Worm (Caenorhabditis elegans): ENCODE results near the gene F46C5.1.

Gene F46C5.1

DNA sequence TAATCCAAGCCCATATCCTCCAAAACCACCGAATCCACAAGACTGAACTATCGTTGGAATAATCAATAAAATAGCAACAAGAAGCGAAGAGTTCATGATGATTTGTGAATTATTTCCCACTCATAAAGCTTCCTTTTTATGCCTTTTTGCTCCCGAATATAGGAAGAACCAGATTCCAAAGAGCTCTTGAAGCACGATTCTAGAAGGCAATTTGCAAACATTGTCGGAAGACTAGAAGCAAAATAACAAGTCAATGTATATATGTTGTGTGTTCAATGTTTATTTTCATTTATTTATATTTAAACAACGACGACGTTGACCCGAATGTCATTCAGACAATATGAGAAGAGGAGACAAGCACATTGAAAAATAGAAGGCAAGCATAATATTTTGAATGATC, 28.4 kb downstream of the F46C5.1 start, which contains the start of gene idpa-2:
TSS of gene idpa-2 (minus strand) at position 101 of the 400 bp plus-strand sequence.
- TF ChIP-seq hmbx-1 (tag; optimal IDR thresholded peaks at IDR 0.05): no peak
- TF ChIP-seq sea-1 (GFP tag; conservative IDR thresholded peaks at IDR 0.05): no peak
- no peak for TF ChIP-seq hmg-4 (GFP tag; optimal IDR thresholded peaks at IDR 0.05)
- TF ChIP-seq F13C5.2 (tag; optimal IDR thresholded peaks at IDR 0.05): no peak
- TF ChIP-seq ceh-13 (GFP tag; optimal IDR thresholded peaks at IDR 0.05): no peak
- no peak for TF ChIP-seq B0310.2 (tag; optimal IDR thresholded peaks at IDR 0.05)
- no peak for TF ChIP-seq hnd-1 (tag; optimal IDR thresholded peaks at IDR 0.05)
- no peak for TF ChIP-seq ets-7 (tag; optimal IDR thresholded peaks at IDR 0.05)
- no peak for TF ChIP-seq pes-1 (GFP tag; IDR thresholded peaks at IDR 0.05)

DNA sequence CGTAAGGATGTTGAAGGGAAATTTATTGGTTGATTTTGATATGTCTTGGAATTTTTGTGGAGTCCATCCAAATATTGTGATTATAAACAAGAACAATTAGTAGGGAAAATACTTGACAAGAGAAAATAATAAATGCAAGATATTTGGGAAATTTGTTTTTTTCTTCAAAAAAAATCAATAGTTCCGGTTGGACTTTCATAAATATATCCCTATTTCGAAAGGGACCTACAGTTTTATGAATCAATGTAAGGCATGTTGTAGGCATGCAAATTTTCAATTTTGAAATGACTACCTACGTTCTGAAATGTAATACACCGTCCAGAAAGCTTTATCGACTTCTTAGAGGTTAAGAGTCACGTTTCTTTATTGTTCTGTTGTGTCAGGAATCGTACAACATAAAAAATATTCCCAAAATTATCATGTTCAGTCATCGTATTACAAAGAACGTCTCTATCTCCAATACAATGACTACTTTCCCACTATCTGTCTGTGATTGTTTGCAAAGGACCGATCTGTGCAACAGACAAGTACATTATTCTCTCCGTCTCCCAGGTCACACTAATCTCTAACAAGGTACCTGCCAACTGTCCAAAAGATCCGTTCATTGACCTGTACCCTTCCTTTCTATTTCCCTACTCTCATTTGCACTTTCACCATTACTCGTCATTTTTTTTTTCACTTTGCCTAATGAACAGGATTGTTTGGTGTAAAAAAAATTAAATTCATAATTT, 31.0 kb downstream of the F46C5.1 start, which contains the start of gene F07H5.13:
TSS of gene F07H5.13 (plus strand) at position 730 of the 731 bp plus-strand sequence.
- TF ChIP-seq aly-1 (tag; optimal IDR thresholded peaks at IDR 0.05) (peak; percentile 31), ama-1 (optimal IDR thresholded peaks at IDR 0.05) (peak; percentile 50), ets-7 (tag; optimal IDR thresholded peaks at IDR 0.05) (no peak), hnd-1 (tag; optimal IDR thresholded peaks at IDR 0.05) (peak; percentile 19), flt-1 (GFP tag; IDR thresholded peaks at IDR 0.05) (no peak), hmbx-1 (tag; optimal IDR thresholded peaks at IDR 0.05) (no peak), B0310.2 (tag; optimal IDR thresholded peaks at IDR 0.05) (peak; percentile 48), hmg-4 (GFP tag; optimal IDR thresholded peaks at IDR 0.05) (peak; percentile 48), ceh-36 (tag; optimal IDR thresholded peaks at IDR 0.05) (no peak), tbx-37 (GFP tag; conservative IDR thresholded peaks at IDR 0.05) (no peak), tbx-11 (GFP tag; IDR thresholded peaks at IDR 0.05) (no peak), sea-1 (GFP tag; conservative IDR thresholded peaks at IDR 0.05) (no peak; the same call in 1 of the 2 replicates), F13C5.2 (tag; optimal IDR thresholded peaks at IDR 0.05) (no peak), scrt-1 (GFP tag; IDR thresholded peaks at IDR 0.05) (no peak), pes-1 (GFP tag; IDR thresholded peaks at IDR 0.05) (no peak), ceh-13 (GFP tag; optimal IDR thresholded peaks at IDR 0.05) (no peak), tra-4 (tag; optimal IDR thresholded peaks at IDR 0.05) (no peak)

DNA sequence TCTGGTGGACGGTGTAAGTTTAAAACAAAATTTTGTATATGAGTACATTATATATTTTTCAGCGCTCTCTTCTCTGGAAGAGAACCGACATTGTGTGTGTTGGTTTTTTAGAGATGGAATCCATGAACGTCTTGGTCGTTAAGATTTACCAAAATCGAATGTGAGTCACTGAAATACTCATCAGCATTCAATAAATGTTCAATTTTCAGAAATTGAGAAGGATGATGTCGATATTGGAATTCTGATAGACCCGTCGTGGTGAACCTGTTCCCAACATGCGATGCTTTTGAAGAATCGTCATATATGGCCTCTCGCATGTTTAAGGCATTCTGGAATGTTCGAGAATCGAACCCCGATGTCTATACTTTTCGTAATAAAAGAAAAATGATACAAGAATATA, 32.2 kb downstream of the F46C5.1 start:
- TF ChIP-seq hnd-1 (tag; optimal IDR thresholded peaks at IDR 0.05) (no peak), ceh-13 (GFP tag; optimal IDR thresholded peaks at IDR 0.05) (no peak), ama-1 (optimal IDR thresholded peaks at IDR 0.05) (peak; percentile 19)

DNA sequence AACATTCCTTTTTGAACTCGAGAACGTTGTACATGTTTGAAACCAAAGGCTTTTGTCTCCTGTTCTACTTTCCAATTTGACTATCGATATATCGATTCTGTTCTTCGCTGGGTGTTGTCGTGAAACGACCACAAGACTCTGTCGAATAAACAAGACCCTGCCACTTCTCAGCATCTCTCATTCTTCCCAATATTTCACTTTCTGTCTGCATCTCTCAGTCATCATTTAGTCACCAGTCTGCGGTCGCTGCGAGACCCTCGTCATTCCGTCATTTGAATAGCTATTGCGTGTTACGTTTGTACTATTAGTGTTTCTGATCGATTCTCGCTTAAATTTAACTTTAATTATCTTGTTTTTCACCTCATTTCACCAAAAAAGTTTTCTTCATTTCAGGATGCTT, 33.6 kb downstream of the F46C5.1 start:
- TF ChIP-seq ceh-36 (tag; optimal IDR thresholded peaks at IDR 0.05) (no peak), hmg-4 (GFP tag; optimal IDR thresholded peaks at IDR 0.05) (no peak), flt-1 (GFP tag; IDR thresholded peaks at IDR 0.05) (no peak), tbx-11 (GFP tag; IDR thresholded peaks at IDR 0.05) (no peak), pes-1 (GFP tag; IDR thresholded peaks at IDR 0.05) (no peak), B0310.2 (tag; optimal IDR thresholded peaks at IDR 0.05) (no peak), scrt-1 (GFP tag; IDR thresholded peaks at IDR 0.05) (0 out of 2 replicates have a peak, but pooled peaks have one; percentile 44), tra-4 (tag; optimal IDR thresholded peaks at IDR 0.05) (no peak), hnd-1 (tag; optimal IDR thresholded peaks at IDR 0.05) (no peak), ceh-13 (GFP tag; optimal IDR thresholded peaks at IDR 0.05) (no peak), aly-1 (tag; optimal IDR thresholded peaks at IDR 0.05) (no peak), ama-1 (optimal IDR thresholded peaks at IDR 0.05) (no peak), F13C5.2 (tag; optimal IDR thresholded peaks at IDR 0.05) (peak; percentile 58), sea-1 (GFP tag; conservative IDR thresholded peaks at IDR 0.05) (no peak), tbx-37 (GFP tag; conservative IDR thresholded peaks at IDR 0.05) (no peak; the same call in 1 of the 2 replicates), ets-7 (tag; optimal IDR thresholded peaks at IDR 0.05) (no peak), hmbx-1 (tag; optimal IDR thresholded peaks at IDR 0.05) (no peak)

DNA sequence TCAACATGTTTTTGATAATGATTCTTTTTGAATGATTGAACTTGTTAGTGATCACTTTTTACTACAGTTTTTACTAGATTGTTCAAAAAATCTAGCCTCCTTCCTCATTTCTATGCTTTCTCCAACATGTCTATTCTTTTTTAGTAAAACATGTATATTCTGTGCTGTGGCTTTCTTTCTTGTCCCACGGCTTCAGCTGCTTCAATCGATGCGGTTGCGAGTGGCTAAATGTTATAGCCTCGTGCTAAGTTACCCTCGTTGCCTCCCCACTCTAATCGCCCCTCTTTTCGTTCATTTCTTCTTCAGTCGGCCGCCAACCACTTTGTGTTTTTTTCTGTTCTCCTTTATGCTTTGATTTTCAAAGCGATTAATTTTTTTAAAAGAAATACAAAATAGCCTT, 35.1 kb downstream of the F46C5.1 start:
- TF ChIP-seq ama-1 (optimal IDR thresholded peaks at IDR 0.05): no peak
- no peak for TF ChIP-seq tra-4 (tag; optimal IDR thresholded peaks at IDR 0.05)
- no peak for TF ChIP-seq B0310.2 (tag; optimal IDR thresholded peaks at IDR 0.05)
- TF ChIP-seq sea-1 (GFP tag; conservative IDR thresholded peaks at IDR 0.05): no peak
- TF ChIP-seq pes-1 (GFP tag; IDR thresholded peaks at IDR 0.05): no peak
- TF ChIP-seq aly-1 (tag; optimal IDR thresholded peaks at IDR 0.05): no peak
- no peak for TF ChIP-seq ets-7 (tag; optimal IDR thresholded peaks at IDR 0.05)
- TF ChIP-seq ceh-13 (GFP tag; optimal IDR thresholded peaks at IDR 0.05): no peak
- no peak for TF ChIP-seq F13C5.2 (tag; optimal IDR thresholded peaks at IDR 0.05)
- no peak for TF ChIP-seq tbx-37 (GFP tag; conservative IDR thresholded peaks at IDR 0.05)
- TF ChIP-seq scrt-1 (GFP tag; IDR thresholded peaks at IDR 0.05): no peak
- no peak for TF ChIP-seq hmbx-1 (tag; optimal IDR thresholded peaks at IDR 0.05)
- no peak for TF ChIP-seq flt-1 (GFP tag; IDR thresholded peaks at IDR 0.05)
- TF ChIP-seq hmg-4 (GFP tag; optimal IDR thresholded peaks at IDR 0.05): no peak
- no peak for TF ChIP-seq ceh-36 (tag; optimal IDR thresholded peaks at IDR 0.05)
- TF ChIP-seq tbx-11 (GFP tag; IDR thresholded peaks at IDR 0.05): no peak

DNA sequence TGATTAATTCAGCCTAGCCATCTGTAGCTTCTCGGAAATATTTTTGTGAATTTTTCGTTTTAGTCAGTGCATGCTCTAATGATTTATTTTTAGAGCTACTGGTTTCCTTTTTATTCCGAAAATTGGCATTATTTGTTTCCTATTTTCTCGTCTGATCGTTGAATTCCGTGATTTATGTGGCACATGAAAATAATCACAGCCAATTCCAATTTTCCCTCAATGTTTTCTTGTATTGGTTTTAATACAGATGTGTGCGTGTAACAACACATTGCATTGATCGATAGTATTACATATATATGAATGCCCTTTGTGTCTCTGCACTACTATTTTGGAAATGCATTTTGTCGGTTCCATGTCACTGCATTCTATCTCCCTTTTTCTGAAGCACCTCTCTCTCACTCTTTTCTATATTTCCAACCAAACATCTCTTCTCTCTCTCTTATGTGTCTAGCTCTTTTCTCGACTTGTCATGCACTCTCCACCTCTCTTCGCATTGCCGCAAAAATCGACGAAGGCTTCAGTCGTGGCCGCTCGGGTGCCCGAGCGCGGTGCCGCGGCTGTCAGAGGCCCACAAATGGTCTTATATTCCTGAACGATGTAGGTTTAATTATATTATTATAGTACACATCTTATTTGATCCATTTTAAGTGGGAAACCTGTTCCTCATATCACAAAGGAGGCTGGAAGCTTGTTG, 36.6 kb downstream of the F46C5.1 start:
- TF ChIP-seq sea-1 (GFP tag; conservative IDR thresholded peaks at IDR 0.05): no peak
- TF ChIP-seq aly-1 (tag; optimal IDR thresholded peaks at IDR 0.05): no peak
- no peak for TF ChIP-seq F13C5.2 (tag; optimal IDR thresholded peaks at IDR 0.05)
- TF ChIP-seq hmbx-1 (tag; optimal IDR thresholded peaks at IDR 0.05): no peak
- TF ChIP-seq tra-4 (tag; optimal IDR thresholded peaks at IDR 0.05): no peak
- TF ChIP-seq ceh-36 (tag; optimal IDR thresholded peaks at IDR 0.05): no peak
- TF ChIP-seq hmg-4 (GFP tag; optimal IDR thresholded peaks at IDR 0.05): no peak
- no peak for TF ChIP-seq scrt-1 (GFP tag; IDR thresholded peaks at IDR 0.05)
- TF ChIP-seq flt-1 (GFP tag; IDR thresholded peaks at IDR 0.05): no peak
- no peak for TF ChIP-seq ama-1 (optimal IDR thresholded peaks at IDR 0.05)
- TF ChIP-seq ets-7 (tag; optimal IDR thresholded peaks at IDR 0.05): no peak
- no peak for TF ChIP-seq tbx-11 (GFP tag; IDR thresholded peaks at IDR 0.05)
- no peak for TF ChIP-seq tbx-37 (GFP tag; conservative IDR thresholded peaks at IDR 0.05)
- TF ChIP-seq B0310.2 (tag; optimal IDR thresholded peaks at IDR 0.05): no peak
